Worm (Caenorhabditis elegans) whole organism, mixed stage, embryonic: ENCODE data around the gene ZK1307.1.

ENCODE experiments used
- M03D4.4 ChIP-seq: sonication (generic microtip); optimal IDR thresholded peaks from 2 replicates; lab custom pipeline; 2017; ENCODE audit warnings: mild to moderate bottlenecking, missing genetic modification characterization, missing compliant biosample characterization
- blmp-1 ChIP-seq: fragments of 150-350 bp; optimal IDR thresholded peaks from 2 replicates; lab custom pipeline; 2014; ENCODE audit warnings: missing biosample characterization, missing genetic modification characterization
- ceh-39 ChIP-seq: fragments of 150-350 bp; optimal IDR thresholded peaks from 2 replicates; lab custom pipeline; 2014; ENCODE audit warnings: missing biosample characterization, missing genetic modification characterization
- cnd-1 ChIP-seq: fragments of 200-800 bp; sonication (Bioruptor generic); optimal IDR thresholded peaks from 2 replicates; lab custom pipeline; 2018; ENCODE audit warnings: mild to moderate bottlenecking, missing genetic modification characterization, missing compliant biosample characterization
- elt-1 ChIP-seq: sonication (generic microtip); optimal IDR thresholded peaks from 2 replicates; lab custom pipeline; 2017; ENCODE audit warnings: missing genetic modification characterization, mild to moderate bottlenecking, missing compliant biosample characterization, antibody characterized with exemption, moderate library complexity, borderline replicate concordance; ENCODE audit not compliant: insufficient read depth
- flh-1 ChIP-seq: fragments of 200-800 bp; sonication (Bioruptor generic); optimal IDR thresholded peaks from 2 replicates; lab custom pipeline; 2018; ENCODE audit warnings: mild to moderate bottlenecking, missing genetic modification characterization, moderate library complexity, missing compliant biosample characterization
- mep-1 ChIP-seq: fragments of 150-350 bp; optimal IDR thresholded peaks from 2 replicates; lab custom pipeline; 2017; ENCODE audit warnings: missing biosample characterization, missing genetic modification reagents, missing genetic modification characterization, inconsistent platforms
- nhr-2 ChIP-seq: fragments of 150-350 bp; optimal IDR thresholded peaks from 2 replicates; lab custom pipeline; 2014; ENCODE audit warnings: missing biosample characterization, missing genetic modification characterization
- nhr-237 ChIP-seq: fragments of 150-350 bp; optimal IDR thresholded peaks from 2 replicates; lab custom pipeline; 2014; ENCODE audit warnings: missing biosample characterization, missing genetic modification characterization
- nhr-28 ChIP-seq: fragments of 150-350 bp; optimal IDR thresholded peaks from 2 replicates; lab custom pipeline; 2014; ENCODE audit warnings: missing biosample characterization, missing genetic modification characterization
- pha-4 ChIP-seq: fragments of 150-350 bp; optimal IDR thresholded peaks from 2 replicates; lab custom pipeline; 2018; ENCODE audit warnings: missing biosample characterization, missing genetic modification reagents, missing genetic modification characterization
- sem-2 ChIP-seq: fragments of 200-800 bp; sonication (Bioruptor generic); optimal IDR thresholded peaks from 2 replicates; lab custom pipeline; 2018; ENCODE audit warnings: mild to moderate bottlenecking, missing genetic modification characterization, missing compliant biosample characterization
- snpc-4 ChIP-seq: fragments of 150-350 bp; optimal IDR thresholded peaks from 2 replicates; lab custom pipeline; 2014; ENCODE audit warnings: missing biosample characterization, missing genetic modification characterization
- sptf-1 ChIP-seq: sonication (generic microtip); optimal IDR thresholded peaks from 2 replicates; lab custom pipeline; 2017; ENCODE audit warnings: mild to moderate bottlenecking, missing genetic modification characterization, moderate library complexity, missing compliant biosample characterization
- tbx-8 ChIP-seq: fragments of 200-800 bp; sonication (Bioruptor generic); optimal IDR thresholded peaks from 2 replicates; lab custom pipeline; 2018; ENCODE audit warnings: mild to moderate bottlenecking, missing genetic modification characterization, moderate library complexity, missing compliant biosample characterization
- unc-120 ChIP-seq: sonication (generic microtip); optimal IDR thresholded peaks from 2 replicates; lab custom pipeline; 2017; ENCODE audit warnings: missing genetic modification characterization, missing compliant biosample characterization; ENCODE audit not compliant: poor library complexity, severe bottlenecking
- unc-39 ChIP-seq: fragments of 150-350 bp; optimal IDR thresholded peaks from 2 replicates; lab custom pipeline; 2014; ENCODE audit warnings: missing biosample characterization, missing genetic modification characterization
- zip-8 ChIP-seq: fragments of 150-350 bp; optimal IDR thresholded peaks from 2 replicates; lab custom pipeline; 2014; ENCODE audit warnings: missing biosample characterization, missing genetic modification characterization

Gene ZK1307.1

ce11 chrII:9605954-9606353 lies 49.4 kb downstream of the ZK1307.1 start:
- TF ChIP-seq sptf-1 (tag; lab: Kevin White, UChicago), result no peak
- TF ChIP-seq elt-1 (tag; lab: Kevin White, UChicago), result peak; percentile 37

DNA sequence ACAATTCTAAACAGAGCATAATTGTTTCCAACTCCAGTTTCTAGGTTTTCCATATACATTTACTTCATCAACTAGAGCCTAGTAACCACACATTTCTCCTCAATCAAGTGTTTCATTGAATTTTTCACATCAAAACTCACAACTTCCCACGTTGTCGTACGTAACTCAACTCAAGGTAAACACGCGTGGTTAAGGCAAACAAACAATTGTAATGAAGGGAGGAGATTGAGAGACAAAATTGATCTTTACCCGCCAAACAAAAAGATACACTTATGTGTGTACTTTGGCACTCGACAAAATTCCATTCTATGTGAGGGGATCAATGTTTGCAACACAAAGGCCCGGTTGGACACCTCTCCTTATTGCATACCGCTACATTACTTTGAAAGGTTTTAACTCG lies 50.0 kb downstream of the ZK1307.1 start, which contains the start of gene nhr-19:
Gene nhr-19 (minus strand): TSS at position 191 of the 400 bp plus-strand sequence.
- TF ChIP-seq pha-4 (tag; lab: Kevin White, UChicago) (peak; percentile 10), unc-39 (no peak), sem-2 (no peak)

DNA sequence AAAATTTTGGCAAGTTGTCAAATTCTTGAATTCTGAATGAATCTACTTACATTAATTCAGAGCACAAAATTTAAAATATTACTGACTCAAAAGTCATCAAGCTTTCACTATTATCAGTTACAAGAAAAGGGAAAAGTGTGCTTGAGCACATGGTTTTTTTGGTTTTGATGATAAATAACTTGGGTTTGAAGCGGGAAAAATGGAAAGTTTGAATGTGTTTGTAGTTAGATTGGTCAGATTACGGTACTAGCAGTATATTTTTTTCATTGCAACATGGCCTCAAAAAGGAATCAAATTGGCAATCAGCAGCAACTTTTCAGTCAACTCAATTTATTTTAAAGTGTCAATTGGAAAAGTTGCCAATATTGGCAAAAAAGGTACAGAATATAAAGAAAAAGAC lies 50.7 kb downstream of the ZK1307.1 start:
- TF ChIP-seq flh-1 (GFP tag; lab: Kevin White, UChicago), result no peak
- no peak for TF ChIP-seq nhr-237
- no peak for TF ChIP-seq sem-2
- TF ChIP-seq M03D4.4 (tag; lab: Kevin White, UChicago), result no peak
- TF ChIP-seq unc-120 (tag; lab: Kevin White, UChicago), result no peak
- no peak for TF ChIP-seq ceh-39 (tag; lab: Kevin White, UChicago)
- TF ChIP-seq zip-8 (tag; lab: Kevin White, UChicago), result no peak
- TF ChIP-seq nhr-28, result no peak
- no peak for TF ChIP-seq tbx-8 (GFP tag; lab: Kevin White, UChicago)
- TF ChIP-seq blmp-1 (tag; lab: Kevin White, UChicago), result no peak
- TF ChIP-seq snpc-4 (tag; lab: Kevin White, UChicago), result no peak
- TF ChIP-seq nhr-2 (tag; lab: Kevin White, UChicago), result no peak
- no peak for TF ChIP-seq mep-1
- TF ChIP-seq elt-1 (tag; lab: Kevin White, UChicago), result no peak
- TF ChIP-seq cnd-1 (tag; lab: Kevin White, UChicago), result no peak
- TF ChIP-seq pha-4 (tag; lab: Kevin White, UChicago), result no peak
